Worm (Caenorhabditis elegans) whole organism, young adult: ENCODE results near the gene piit-1.

Experiments used
- B0261.1 ChIP-seq: sonication (generic microtip); optimal IDR thresholded peaks from 2 replicates; lab custom pipeline; 2016; ENCODE audit warnings: mild to moderate bottlenecking, missing genetic modification characterization, moderate library complexity, missing compliant biosample characterization
- D2030.7 ChIP-seq: fragments of 200-800 bp; sonication (Bioruptor generic); IDR thresholded peaks from 2 replicates; pipeline ENCODE4 v1.3.6; 2022; ENCODE audit warnings: missing genetic modification reagents, missing genetic modification characterization, missing compliant biosample characterization
- F37B4.10 ChIP-seq: fragments of 200-800 bp; sonication (Bioruptor generic); IDR thresholded peaks from 2 replicates; pipeline ENCODE4 v1.3.6; 2022; ENCODE audit warnings: missing genetic modification characterization, missing compliant biosample characterization
- F49E8.2 ChIP-seq: sonication (generic microtip); optimal IDR thresholded peaks from 3 replicates; lab custom pipeline; 2017; ENCODE audit warnings: missing genetic modification characterization, mild to moderate bottlenecking, missing compliant biosample characterization, antibody characterized with exemption, moderate library complexity; ENCODE audit not compliant: insufficient read depth
- F57A8.1 ChIP-seq: fragments of 200-800 bp; sonication (Bioruptor generic); optimal IDR thresholded peaks from 2 replicates; lab custom pipeline; 2018; ENCODE audit warnings: mild to moderate bottlenecking, missing genetic modification characterization, moderate library complexity, missing compliant biosample characterization
- K11D2.4 ChIP-seq: fragments of 200-800 bp; sonication (Bioruptor generic); IDR thresholded peaks from 2 replicates; pipeline ENCODE4 v1.3.6; 2022; ENCODE audit warnings: missing genetic modification reagents, missing genetic modification characterization, missing compliant biosample characterization
- K12H6.12 ChIP-seq: fragments of 200-800 bp; sonication (Bioruptor generic); optimal IDR thresholded peaks from 2 replicates; lab custom pipeline; 2018; ENCODE audit warnings: mild to moderate bottlenecking, missing genetic modification characterization, missing compliant biosample characterization
- Y53G8AR.9 ChIP-seq: fragments of 200-800 bp; sonication (Bioruptor generic); conservative IDR thresholded peaks from 2 replicates; pipeline ENCODE4 v1.3.6; 2022; ENCODE audit warnings: missing genetic modification reagents, missing genetic modification characterization, missing compliant biosample characterization
- Y79H2A.3 ChIP-seq: fragments of 200-800 bp; sonication (Bioruptor generic); conservative IDR thresholded peaks from 2 replicates; pipeline ENCODE4 v1.3.6; 2022; ENCODE audit warnings: missing genetic modification reagents, missing genetic modification characterization, missing compliant biosample characterization
- atf-7 ChIP-seq: sonication (generic microtip); optimal IDR thresholded peaks from 2 replicates; lab custom pipeline; 2017; ENCODE audit warnings: mild to moderate bottlenecking, missing genetic modification characterization, missing compliant biosample characterization
- bed-1 ChIP-seq: fragments of 200-800 bp; sonication (Bioruptor generic); IDR thresholded peaks from 2 replicates; pipeline ENCODE4 v1.3.6; 2022; ENCODE audit warnings: missing genetic modification reagents, missing genetic modification characterization, missing compliant biosample characterization
- cebp-2 ChIP-seq: fragments of 200-800 bp; sonication (Bioruptor generic); IDR thresholded peaks from 2 replicates; pipeline ENCODE4 v1.3.6; 2022; ENCODE audit warnings: missing genetic modification characterization, missing compliant biosample characterization
- ceh-58 ChIP-seq: fragments of 200-800 bp; sonication (Bioruptor generic); IDR thresholded peaks from 2 replicates; pipeline ENCODE4 v1.3.6; 2022; ENCODE audit warnings: missing genetic modification characterization, missing compliant biosample characterization
- dox-1 ChIP-seq: fragments of 200-800 bp; sonication (Bioruptor generic); IDR thresholded peaks from 2 replicates; pipeline ENCODE4 v1.3.6; 2022; ENCODE audit warnings: missing genetic modification reagents, missing genetic modification characterization, missing compliant biosample characterization
- fkh-3 ChIP-seq: sonication (generic microtip); optimal IDR thresholded peaks from 2 replicates; lab custom pipeline; 2016; ENCODE audit warnings: mild to moderate bottlenecking, missing genetic modification characterization, missing compliant biosample characterization
- lsy-27 ChIP-seq: sonication (generic microtip); optimal IDR thresholded peaks from 2 replicates; lab custom pipeline; 2017; ENCODE audit warnings: missing genetic modification characterization, mild to moderate bottlenecking, missing compliant biosample characterization, antibody characterized with exemption, missing genotype, borderline replicate concordance; ENCODE audit not compliant: insufficient read depth
- madf-6 ChIP-seq: fragments of 200-800 bp; sonication (Bioruptor generic); IDR thresholded peaks from 2 replicates; pipeline ENCODE4 v1.3.6; 2022; ENCODE audit warnings: missing genetic modification reagents, missing genetic modification characterization, missing compliant biosample characterization
- mxl-1 ChIP-seq: sonication (generic microtip); optimal IDR thresholded peaks from 2 replicates; lab custom pipeline; 2016; ENCODE audit warnings: missing genetic modification characterization, missing compliant biosample characterization
- nhr-80 ChIP-seq: sonication (generic microtip); optimal IDR thresholded peaks from 2 replicates; lab custom pipeline; 2016; ENCODE audit warnings: missing genetic modification characterization, missing compliant biosample characterization
- rcor-1 ChIP-seq: fragments of 200-800 bp; sonication (Bioruptor generic); IDR thresholded peaks from 2 replicates; pipeline ENCODE4 v1.3.6; 2022; ENCODE audit warnings: missing genetic modification reagents, missing genetic modification characterization, missing compliant biosample characterization
- rpc-1 ChIP-seq, 2 experiments: fragments of 150-350 bp in 1 of 2; sonication (generic microtip) in 1 of 2; optimal IDR thresholded peaks; 2 replicates each; lab custom pipeline; 2014 to 2018; ENCODE audit warnings: missing biosample characterization in 1 of 2, missing genetic modification characterization in 1 of 2, missing genetic modification reagents in 1 of 2, missing genotype in 1 of 2
- unc-130 ChIP-seq: sonication (generic microtip); optimal IDR thresholded peaks from 2 replicates; lab custom pipeline; 2016; ENCODE audit warnings: missing genetic modification reagents, missing genetic modification characterization, missing compliant biosample characterization
- unc-62 ChIP-seq: fragments of 150-350 bp; optimal IDR thresholded peaks from 2 replicates; lab custom pipeline; 2014; ENCODE audit warnings: missing biosample characterization, missing genetic modification reagents, missing genetic modification characterization
- xnd-1 ChIP-seq: sonication (generic microtip); optimal IDR thresholded peaks from 2 replicates; lab custom pipeline; 2016; ENCODE audit warnings: missing genotype, missing genetic modification reagents, missing genetic modification characterization, missing compliant biosample characterization
- ztf-28 ChIP-seq: fragments of 200-800 bp; sonication (Bioruptor generic); IDR thresholded peaks from 2 replicates; pipeline ENCODE4 v1.3.6; 2022; ENCODE audit warnings: missing genetic modification reagents, missing genetic modification characterization, missing compliant biosample characterization

The piit-1 gene

DNA sequence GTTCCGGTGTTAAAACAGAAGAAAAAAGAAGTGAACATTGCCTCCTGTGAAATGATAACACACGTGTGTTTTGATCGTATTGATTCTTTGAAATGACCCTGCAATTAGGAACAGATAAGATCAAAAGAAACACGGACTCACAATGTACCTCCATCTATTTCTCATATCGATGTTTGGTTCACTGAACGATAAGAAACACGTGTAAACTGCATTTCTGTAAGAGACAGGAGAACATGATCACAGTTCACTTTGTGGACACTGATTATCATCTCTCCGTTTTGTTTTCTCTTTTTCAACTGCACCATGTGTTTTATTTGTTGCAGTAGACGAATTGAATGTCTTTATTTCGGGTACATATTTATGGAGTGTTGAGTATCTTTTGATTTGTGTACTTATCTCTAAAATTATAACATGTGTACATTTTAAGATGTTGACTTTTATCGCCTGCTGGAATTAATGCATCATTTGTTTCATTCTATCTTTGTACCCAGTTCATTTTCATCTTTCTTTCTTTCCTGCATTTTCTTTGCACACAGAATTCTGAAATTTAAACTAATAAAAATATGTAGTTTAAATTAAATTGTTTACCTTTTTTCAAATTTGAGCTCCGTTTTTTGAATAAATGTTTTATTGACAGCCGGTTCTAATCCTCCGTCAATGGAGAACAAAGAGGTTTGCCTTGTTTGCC, 37.0 kb downstream of the piit-1 start, which contains the start of the genes H12C20.7 and nhr-68 (continued):
- TF ChIP-seq D2030.7 (GFP tag; lab: Robert Waterston, UW): no peak

DNA sequence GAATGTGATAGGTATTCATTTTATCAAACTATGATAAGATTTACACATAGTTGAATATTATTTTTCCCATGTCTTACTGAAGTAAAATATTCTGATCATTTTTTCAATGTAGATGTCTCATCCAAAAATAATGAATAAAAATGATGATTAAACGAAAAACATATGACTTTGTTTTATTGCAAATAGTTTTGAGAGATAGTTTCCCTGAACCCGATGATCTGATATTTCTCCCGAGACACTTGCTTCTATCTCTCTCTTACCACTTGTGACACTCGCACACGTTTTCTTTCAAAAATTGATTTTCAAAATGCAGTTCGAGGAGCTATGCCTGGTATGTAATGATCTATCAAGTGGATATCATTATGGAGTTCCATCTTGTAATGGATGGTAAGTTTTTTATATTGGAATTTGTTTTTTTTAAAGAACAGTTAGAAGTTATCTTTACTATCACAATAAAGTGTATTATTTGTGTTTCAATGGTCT, 39.7 kb downstream of the piit-1 start, which contains the start of the genes nhr-101 and pms-2:
Gene nhr-101 (plus strand): TSS at position 308 of the 483 bp plus-strand sequence.
Gene pms-2 (minus strand): TSS at position 433 of the 483 bp plus-strand sequence.
- no peak for TF ChIP-seq B0261.1 (tag; lab: Kevin White, UChicago)
- peak; percentile 5 for TF ChIP-seq nhr-80 (tag; lab: Kevin White, UChicago)
- TF ChIP-seq, all 124 proteins: peak for 1

- TF ChIP-seq F49E8.2 (no peak), F57A8.1 (GFP tag; lab: Kevin White, UChicago) (no peak), Y79H2A.3 (GFP tag; lab: Robert Waterston, UW) (no peak), Y53G8AR.9 (GFP tag; lab: Robert Waterston, UW) (no peak), K11D2.4 (GFP tag; lab: Robert Waterston, UW) (no peak), rcor-1 (GFP tag; lab: Robert Waterston, UW) (no peak), F37B4.10 (no peak), xnd-1 (tag; lab: Kevin White, UChicago) (no peak), dox-1 (GFP tag; lab: Robert Waterston, UW) (no peak), lsy-27 (tag; lab: Kevin White, UChicago) (no peak), mxl-1 (tag; lab: Kevin White, UChicago) (no peak)
These were observed 45.4 kb downstream of the piit-1 start, which contains the start of gene srx-87 for ce11 chrV:11564573-11564972. Gene srx-87, plus strand, starts transcription at chrV:11564873.

DNA sequence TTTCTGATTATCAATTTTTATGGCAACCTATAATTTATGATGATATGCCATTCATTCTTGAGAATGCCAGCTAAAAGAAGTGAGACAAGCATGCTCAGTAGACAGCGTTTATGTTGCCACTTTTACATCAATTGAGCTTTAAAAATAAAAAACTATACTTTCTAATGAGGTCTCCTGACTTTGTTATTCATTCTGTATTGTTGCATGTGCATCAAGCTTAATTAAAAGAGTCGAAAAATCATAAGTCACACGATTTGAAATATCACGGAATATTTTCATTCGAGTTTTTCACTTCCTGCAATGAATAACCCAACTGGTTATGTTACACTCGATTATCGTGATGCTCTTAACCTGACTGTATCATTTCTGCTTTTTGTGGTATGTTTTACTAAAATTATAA, 47.3 kb downstream of the piit-1 start, which contains the start of gene srx-86:
Gene srx-86 (plus strand): TSS at position 301 of the 400 bp plus-strand sequence.
- TF ChIP-seq ceh-58 (GFP tag; lab: Robert Waterston, UW): no peak
- no peak for TF ChIP-seq madf-6 (GFP tag; lab: Robert Waterston, UW)
- TF ChIP-seq fkh-3: no peak
- TF ChIP-seq atf-7 (tag; lab: Kevin White, UChicago): no peak
- TF ChIP-seq lsy-27 (tag; lab: Kevin White, UChicago): no peak
- TF ChIP-seq unc-62 (GFP tag; lab: Kevin White, UChicago): no peak
- TF ChIP-seq K12H6.12 (tag; lab: Kevin White, UChicago): no peak
- TF ChIP-seq cebp-2 (GFP tag; lab: Robert Waterston, UW): no peak
- no peak for TF ChIP-seq rpc-1 (optimal IDR thresholded peaks at IDR 0.05; lab: Kevin White, UChicago)
- no peak for TF ChIP-seq rpc-1 (tag; optimal IDR thresholded peaks at IDR 0.05; lab: Kevin White, UChicago)
- no peak for TF ChIP-seq bed-1 (GFP tag; lab: Robert Waterston, UW)
- no peak for TF ChIP-seq unc-130
- TF ChIP-seq ztf-28 (GFP tag; lab: Robert Waterston, UW): no peak
